Worm (Caenorhabditis elegans): ENCODE measurements around the gene sri-18.
A peak's percentile ranks its signal among the peaks of the same experiment; 100 is the strongest.

The sri-18 gene

ce11 chrV:10233330-10233729 lies 27.0 kb downstream of the sri-18 start, which contains the start of gene str-182:
TSS of gene str-182 (minus strand) at chrV:10233430.
- TF ChIP-seq egl-27 (tag; optimal IDR thresholded peaks at IDR 0.05) (no peak), ZK546.5 (tag; optimal IDR thresholded peaks at IDR 0.05) (no peak), nhr-11 (tag; optimal IDR thresholded peaks at IDR 0.05) (no peak), unc-62 (GFP tag; optimal IDR thresholded peaks at IDR 0.05) (no peak), zag-1 (tag; optimal IDR thresholded peaks at IDR 0.05) (no peak), nhr-25 (tag; optimal IDR thresholded peaks at IDR 0.05) (no peak), fos-1 (tag; optimal IDR thresholded peaks at IDR 0.05) (no peak)

DNA sequence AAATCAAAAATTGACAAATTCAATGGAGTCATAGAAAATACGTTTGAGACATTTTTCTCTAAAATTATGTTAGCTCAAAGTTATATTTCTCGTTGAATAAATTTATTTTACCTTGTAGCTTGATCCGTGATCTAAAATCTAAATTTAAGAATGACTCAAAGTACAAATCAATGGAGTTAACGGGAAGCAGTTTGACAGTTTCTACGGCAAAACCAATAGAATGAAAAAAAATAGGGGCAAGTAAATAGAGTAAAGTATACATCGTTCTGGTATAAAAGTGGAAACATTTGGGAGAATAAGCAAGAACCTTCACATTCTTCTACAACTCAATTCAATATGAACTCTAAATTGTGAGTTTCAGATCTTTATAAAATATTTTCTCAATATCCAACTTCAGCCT lies 29.4 kb downstream of the sri-18 start, which contains the start of gene fipr-6:
TSS of gene fipr-6 (plus strand) at position 301 of the 400 bp plus-strand sequence.
- TF ChIP-seq jun-1 (tag; optimal IDR thresholded peaks at IDR 0.05), result no peak
- no peak for TF ChIP-seq ztf-4 (tag; optimal IDR thresholded peaks at IDR 0.05)
- no peak for TF ChIP-seq zag-1 (tag; optimal IDR thresholded peaks at IDR 0.05)
- no peak for TF ChIP-seq mml-1 (tag; optimal IDR thresholded peaks at IDR 0.05)
- TF ChIP-seq nfya-1 (tag; optimal IDR thresholded peaks at IDR 0.05; ENCODE audit: insufficient read depth), result no peak
- TF ChIP-seq ceh-9 (tag; optimal IDR thresholded peaks at IDR 0.05), result no peak
- no peak for TF ChIP-seq lin-15B (tag; optimal IDR thresholded peaks at IDR 0.05)
- TF ChIP-seq sea-2 (GFP tag; optimal IDR thresholded peaks at IDR 0.05), result no peak
- TF ChIP-seq nhr-237 (tag; optimal IDR thresholded peaks at IDR 0.05), result no peak
- no peak for TF ChIP-seq elt-3 (tag; optimal IDR thresholded peaks at IDR 0.05)
- TF ChIP-seq unc-62 (GFP tag; optimal IDR thresholded peaks at IDR 0.05), result no peak
- TF ChIP-seq nhr-43 (tag; optimal IDR thresholded peaks at IDR 0.05; ENCODE audit: poor library complexity, severe bottlenecking), result no peak
- no peak for TF ChIP-seq lsy-12 (tag; optimal IDR thresholded peaks at IDR 0.05)
- TF ChIP-seq nhr-67 (tag; optimal IDR thresholded peaks at IDR 0.05), result no peak

ce11 chrV:10229222-10229879 lies 31.0 kb downstream of the sri-18 start, which contains the start of the genes pyt-1 and fipr-7:
TSS of gene pyt-1 (minus strand) at chrV:10229322.
TSS of gene fipr-7 (plus strand) at chrV:10229829.
- TF ChIP-seq ceh-28 (tag; optimal IDR thresholded peaks at IDR 0.05) (no peak), pha-4 (tag; optimal IDR thresholded peaks at IDR 0.05) (no peak), lin-15B (tag; optimal IDR thresholded peaks at IDR 0.05) (no peak), nhr-12 (tag; optimal IDR thresholded peaks at IDR 0.05) (no peak), eor-1 (tag; optimal IDR thresholded peaks at IDR 0.05) (no peak), aly-2 (tag; optimal IDR thresholded peaks at IDR 0.05) (no peak), unc-62 (GFP tag; optimal IDR thresholded peaks at IDR 0.05) (no peak), hmg-11 (tag; optimal IDR thresholded peaks at IDR 0.05) (no peak), snpc-4 (tag; optimal IDR thresholded peaks at IDR 0.05) (no peak), pqm-1 (tag; optimal IDR thresholded peaks at IDR 0.05) (no peak), ceh-16 (tag; optimal IDR thresholded peaks at IDR 0.05) (no peak), skn-1 (tag; optimal IDR thresholded peaks at IDR 0.05) (no peak)

DNA sequence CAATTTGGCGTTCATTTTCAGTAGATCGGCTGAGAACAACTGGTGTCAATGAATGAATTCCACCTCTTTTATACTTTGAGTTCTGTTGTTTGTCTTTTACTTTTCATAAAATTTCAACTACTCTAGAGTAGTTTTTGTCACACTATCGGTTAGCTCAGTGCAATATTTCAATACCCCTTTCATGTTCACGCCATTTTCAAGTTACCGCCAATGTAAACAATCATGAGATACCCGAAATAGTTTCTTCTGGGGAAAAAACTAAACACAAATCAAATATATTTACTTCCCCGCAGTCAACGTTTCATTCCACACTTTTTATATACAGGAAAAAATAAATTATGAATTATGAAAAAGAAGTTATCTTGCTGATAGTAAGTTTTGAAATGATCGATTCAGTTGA lies 32.0 kb downstream of the sri-18 start, which contains the start of gene fipr-4:
TSS of gene fipr-4 (minus strand) at position 101 of the 400 bp plus-strand sequence.
- TF ChIP-seq pha-4 (tag; optimal IDR thresholded peaks at IDR 0.05) (peak; percentile 42), zag-1 (tag; optimal IDR thresholded peaks at IDR 0.05) (no peak)

DNA sequence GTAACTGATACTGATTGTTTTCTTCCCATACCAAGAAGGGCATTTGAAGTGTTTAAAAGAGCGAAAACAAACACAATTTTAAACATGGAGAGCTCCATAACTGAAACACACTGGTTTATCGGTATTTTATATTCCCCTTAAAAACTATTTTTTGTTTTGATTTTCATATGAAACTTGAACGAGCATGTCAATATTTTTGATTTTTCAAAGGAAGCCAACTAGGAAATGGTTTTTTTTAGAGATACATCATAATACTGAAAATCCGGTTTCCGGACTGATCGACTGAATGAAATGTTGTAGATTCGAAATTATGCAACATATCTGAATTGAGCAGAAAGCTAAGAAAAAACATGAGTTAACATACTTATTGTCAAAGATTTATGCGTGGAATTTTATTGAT lies 33.0 kb downstream of the sri-18 start, which contains the start of gene ttr-19:
TSS of gene ttr-19 (minus strand) at position 101 of the 400 bp plus-strand sequence.
- TF ChIP-seq ceh-28 (tag; optimal IDR thresholded peaks at IDR 0.05), result no peak
- TF ChIP-seq pqm-1 (tag; optimal IDR thresholded peaks at IDR 0.05), result no peak
- TF ChIP-seq fos-1 (tag; optimal IDR thresholded peaks at IDR 0.05), result no peak
- TF ChIP-seq nhr-76 (tag; optimal IDR thresholded peaks at IDR 0.05), result no peak
- no peak for TF ChIP-seq daf-12 (tag; optimal IDR thresholded peaks at IDR 0.05)

DNA sequence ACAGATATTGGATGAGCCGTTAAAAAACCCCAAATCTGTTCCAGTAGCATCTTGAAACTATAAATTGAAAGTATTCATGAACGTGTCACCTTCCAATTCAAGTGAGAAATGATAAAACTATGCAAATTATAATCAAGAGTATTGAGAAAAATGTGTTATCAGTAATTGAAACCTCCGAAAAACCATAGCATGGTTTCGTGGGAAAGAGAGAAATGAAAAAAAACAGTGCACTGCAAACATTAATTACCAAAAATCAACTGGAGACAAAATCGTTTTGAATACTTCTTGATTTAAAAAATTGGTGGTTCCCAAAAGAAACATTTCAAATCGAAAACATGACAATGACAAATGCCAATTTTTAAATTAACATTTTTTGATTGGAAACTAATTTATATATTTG lies 34.8 kb downstream of the sri-18 start, which contains the start of gene daf-36:
TSS of gene daf-36 (minus strand) at position 101 of the 400 bp plus-strand sequence.
- TF ChIP-seq elt-2 (tag; optimal IDR thresholded peaks at IDR 0.05) (peak; percentile 28), nfya-1 (tag; optimal IDR thresholded peaks at IDR 0.05; ENCODE audit: insufficient read depth) (no peak)

Measured in whole organism, L3 larva.